Worm (Caenorhabditis elegans): Measurements from ENCODE around the gene Y70G10A.3.

Gene Y70G10A.3

DNA sequence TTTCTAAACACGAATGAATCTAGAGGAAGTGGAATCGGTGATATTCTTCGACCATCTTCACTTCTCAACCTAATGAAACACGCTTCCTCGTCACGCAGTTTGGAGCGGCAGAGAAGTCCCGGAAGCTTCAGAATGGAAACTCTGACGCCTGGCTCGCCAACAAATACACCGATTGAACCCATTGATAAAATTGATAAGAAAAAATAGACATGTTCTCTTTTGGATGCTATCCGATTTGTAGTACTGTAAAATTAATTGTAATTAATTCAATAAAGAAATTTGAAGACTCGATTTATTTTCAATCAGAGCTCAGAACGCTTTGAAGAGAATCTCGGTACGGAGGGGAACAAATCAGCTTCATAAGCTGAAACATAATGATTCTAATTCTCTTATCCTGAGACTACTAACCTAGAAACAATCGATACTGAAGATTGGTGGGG, 24.3 kb upstream of the Y70G10A.3 start (continued):
- TF ChIP-seq pha-4 (tag; optimal IDR thresholded peaks at IDR 0.05) (no peak), ets-4 (GFP tag; optimal IDR thresholded peaks at IDR 0.05) (peak; percentile 29), K12H6.12 (tag; optimal IDR thresholded peaks at IDR 0.05) (no peak), rpc-1 (optimal IDR thresholded peaks at IDR 0.05) (no peak), rpc-1 (tag; optimal IDR thresholded peaks at IDR 0.05) (no peak), mel-28 (tag; optimal IDR thresholded peaks at IDR 0.05; ENCODE audit: borderline replicate concordance) (peak; percentile 0), B0035.1 (tag; optimal IDR thresholded peaks at IDR 0.05) (peak; percentile 83), ztf-22 (GFP tag; optimal IDR thresholded peaks at IDR 0.05) (peak; percentile 77), ceh-40 (GFP tag; IDR thresholded peaks at IDR 0.05) (0 out of 2 replicates have a peak, but pooled peaks have one; percentile 38), ztf-26 (tag; optimal IDR thresholded peaks at IDR 0.05) (peak; percentile 68), tbp1 (GFP tag; optimal IDR thresholded peaks at IDR 0.05) (peak; percentile 63), F52B5.7 (tag; optimal IDR thresholded peaks at IDR 0.05) (peak; percentile 81), attf-3 (GFP tag; conservative IDR thresholded peaks at IDR 0.05) (0 out of 2 replicates have a peak, but pooled peaks have one; percentile 9), him-1 (tag; optimal IDR thresholded peaks at IDR 0.05) (no peak), nhr-80 (tag; optimal IDR thresholded peaks at IDR 0.05) (peak; percentile 54), ztf-6 (GFP tag; IDR thresholded peaks at IDR 0.05) (no peak), nhr-27 (tag; optimal IDR thresholded peaks at IDR 0.05) (no peak), cebp-2 (GFP tag; IDR thresholded peaks at IDR 0.05) (peak; percentile 52; the same call in 1 of the 2 replicates), T07F8.4 (tag; optimal IDR thresholded peaks at IDR 0.05) (no peak), zfh-2 (GFP tag; conservative IDR thresholded peaks at IDR 0.05) (no peak), K11D2.4 (GFP tag; IDR thresholded peaks at IDR 0.05) (0 out of 2 replicates have a peak, but pooled peaks have one; percentile 55), ztf-25 (GFP tag; IDR thresholded peaks at IDR 0.05) (no peak), sea-2 (GFP tag; IDR thresholded peaks at IDR 0.05) (no peak), bed-1 (GFP tag; IDR thresholded peaks at IDR 0.05) (no peak), lsy-27 (tag; optimal IDR thresholded peaks at IDR 0.05; ENCODE audit: borderline replicate concordance, insufficient read depth) (no peak), ceh-79 (tag; optimal IDR thresholded peaks at IDR 0.05) (peak; percentile 44), Y67H2A.10 (GFP tag; conservative IDR thresholded peaks at IDR 0.05) (no peak; the same call in 1 of the 2 replicates), F10E7.11 (tag; optimal IDR thresholded peaks at IDR 0.05) (peak; percentile 75), nfya-2 (GFP tag; IDR thresholded peaks at IDR 0.05) (0 out of 2 replicates have a peak, but pooled peaks have one; percentile 26), efl-1 (GFP tag; optimal IDR thresholded peaks at IDR 0.05) (peak; percentile 0), ceh-58 (GFP tag; IDR thresholded peaks at IDR 0.05) (0 out of 2 replicates have a peak, but pooled peaks have one; percentile 6), hmg-20 (GFP tag; IDR thresholded peaks at IDR 0.05) (0 out of 2 replicates have a peak, but pooled peaks have one; percentile 3), mes-4 (tag; optimal IDR thresholded peaks at IDR 0.05) (no peak), die-1 (tag; optimal IDR thresholded peaks at IDR 0.05) (peak; percentile 2), F39B2.1 (GFP tag; IDR thresholded peaks at IDR 0.05) (no peak), snpc-3.4 (tag; optimal IDR thresholded peaks at IDR 0.05) (peak; percentile 69), B0336.3 (GFP tag; IDR thresholded peaks at IDR 0.05) (peak; percentile 96), nfyb-1 (GFP tag; IDR thresholded peaks at IDR 0.05) (peak; percentile 89), F22D6.2 (tag; optimal IDR thresholded peaks at IDR 0.05) (peak; percentile 53)

DNA sequence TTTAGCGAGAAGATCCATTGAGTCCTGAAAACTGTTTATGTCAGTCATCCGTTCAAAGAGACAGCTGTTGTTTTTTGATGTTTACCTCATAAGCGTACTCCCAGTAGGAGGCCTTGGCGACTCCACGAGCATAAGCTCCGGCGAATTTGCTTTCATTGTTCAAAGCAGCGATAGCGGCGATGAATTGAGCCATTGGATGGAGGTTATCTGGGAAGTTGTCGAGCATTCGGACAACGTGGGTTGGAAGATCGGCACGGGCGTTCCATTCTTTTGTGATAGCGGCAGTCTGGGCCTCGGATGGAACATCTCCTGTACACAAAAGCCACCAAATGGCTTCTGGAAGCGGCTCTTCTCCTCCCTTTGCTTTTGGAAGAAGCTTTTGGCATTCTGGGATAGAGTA, 23.0 kb upstream of the Y70G10A.3 start:
- TF ChIP-seq tlf-1 (GFP tag; optimal IDR thresholded peaks at IDR 0.05) (no peak), hlh-26 (GFP tag; conservative IDR thresholded peaks at IDR 0.05) (no peak), B0336.3 (GFP tag; IDR thresholded peaks at IDR 0.05) (no peak), repo-1 (tag; optimal IDR thresholded peaks at IDR 0.05) (no peak), B0019.2 (GFP tag; conservative IDR thresholded peaks at IDR 0.05) (no peak), ekl-4 (GFP tag; IDR thresholded peaks at IDR 0.05) (no peak), Y79H2A.3 (GFP tag; conservative IDR thresholded peaks at IDR 0.05) (no peak), let-526 (GFP tag; IDR thresholded peaks at IDR 0.05) (no peak), atf-7 (tag; optimal IDR thresholded peaks at IDR 0.05) (no peak), ets-4 (GFP tag; optimal IDR thresholded peaks at IDR 0.05) (no peak), lir-1 (GFP tag; conservative IDR thresholded peaks at IDR 0.05) (no peak)

Measured in whole organism, young adult.